Worm (Caenorhabditis elegans) whole organism, L1 larva: ENCODE data around the gene ttr-40.

Experiments used
- aha-1 ChIP-seq: fragments of 150-350 bp; optimal IDR thresholded peaks from 2 replicates; lab custom pipeline; 2014; ENCODE audit warnings: missing biosample characterization, missing genetic modification characterization
- aly-2 ChIP-seq: fragments of 150-350 bp; optimal IDR thresholded peaks from 2 replicates; lab custom pipeline; 2014; ENCODE audit warnings: missing biosample characterization, missing genetic modification characterization
- blmp-1 ChIP-seq: fragments of 150-350 bp; optimal IDR thresholded peaks from 2 replicates; lab custom pipeline; 2014; ENCODE audit warnings: missing biosample characterization, missing genetic modification characterization
- ceh-82 ChIP-seq, 3 experiments: fragments of 150-350 bp in 1 of 3; sonication (generic microtip) in 2 of 3; optimal IDR thresholded peaks; 2 replicates each; lab custom pipeline; 2014 to 2017; ENCODE audit warnings: missing biosample characterization in 3 of 3, missing genetic modification characterization in 3 of 3
- ceh-90 ChIP-seq: sonication (generic microtip); optimal IDR thresholded peaks from 2 replicates; lab custom pipeline; 2016; ENCODE audit warnings: missing genetic modification characterization, missing compliant biosample characterization
- ces-1 ChIP-seq: fragments of 150-350 bp; optimal IDR thresholded peaks from 2 replicates; lab custom pipeline; 2014; ENCODE audit warnings: missing biosample characterization, missing genetic modification reagents, missing genetic modification characterization
- dsc-1 ChIP-seq: sonication (generic microtip); optimal IDR thresholded peaks from 2 replicates; lab custom pipeline; 2016; ENCODE audit warnings: mild to moderate bottlenecking, missing genetic modification characterization, missing compliant biosample characterization
- efl-1 ChIP-seq, 4 experiments: fragments of 150-350 bp; optimal IDR thresholded peaks in 3 of 4; peaks in 1 of 4; 1 replicate in 1 of 4; 2 replicates in 3 of 4; lab custom pipeline; 2014; ENCODE audit warnings: missing biosample characterization in 2 of 4, missing genetic modification characterization in 2 of 4, missing genetic modification reagents in 2 of 4
- efl-3 ChIP-seq: fragments of 200-800 bp; sonication (Bioruptor generic); optimal IDR thresholded peaks from 2 replicates; lab custom pipeline; 2018; ENCODE audit warnings: mild to moderate bottlenecking, missing genetic modification characterization, missing compliant biosample characterization
- egl-27 ChIP-seq, 2 experiments: fragments of 150-350 bp in 1 of 2; sonication (generic microtip); optimal IDR thresholded peaks; 3 replicates each; lab custom pipeline; 2017 to 2018; ENCODE audit warnings: missing biosample characterization in 2 of 2, missing genetic modification characterization in 2 of 2, missing genetic modification reagents in 2 of 2
- elt-2 ChIP-seq: sonication (generic microtip); optimal IDR thresholded peaks from 2 replicates; lab custom pipeline; 2016; ENCODE audit warnings: missing genetic modification characterization, mild to moderate bottlenecking, inconsistent platforms, missing compliant biosample characterization, missing genetic modification reagents
- ets-5 ChIP-seq: fragments of 200-800 bp; sonication (Bioruptor generic); IDR thresholded peaks from 2 replicates; pipeline ENCODE4 v1.3.6; 2022; ENCODE audit warnings: missing genetic modification characterization, missing compliant biosample characterization
- fkh-4 ChIP-seq: sonication (generic microtip); optimal IDR thresholded peaks from 2 replicates; lab custom pipeline; 2016; ENCODE audit warnings: missing compliant biosample characterization, missing genetic modification characterization, borderline replicate concordance
- hlh-4 ChIP-seq: sonication (generic microtip); optimal IDR thresholded peaks from 2 replicates; lab custom pipeline; 2016; ENCODE audit warnings: mild to moderate bottlenecking, missing genetic modification characterization, missing compliant biosample characterization
- hpl-2 ChIP-seq: fragments of 150-350 bp; optimal IDR thresholded peaks from 2 replicates; lab custom pipeline; 2014; ENCODE audit warnings: missing biosample characterization, missing genetic modification reagents, missing genetic modification characterization
- isw-1 ChIP-seq: fragments of 200-800 bp; sonication (Bioruptor generic); IDR thresholded peaks from 2 replicates; pipeline ENCODE4 v1.3.6; 2022; ENCODE audit warnings: missing genetic modification characterization, missing compliant biosample characterization
- lin-14 ChIP-seq: fragments of 200-800 bp; sonication (Bioruptor generic); optimal IDR thresholded peaks from 2 replicates; lab custom pipeline; 2018; ENCODE audit warnings: mild to moderate bottlenecking, missing genetic modification characterization, moderate library complexity, missing compliant biosample characterization
- lin-15B ChIP-seq: fragments of 150-350 bp; sonication (generic microtip); optimal IDR thresholded peaks from 3 replicates; lab custom pipeline; 2014; ENCODE audit warnings: missing biosample characterization, missing genetic modification characterization
- lin-35 ChIP-seq, 2 experiments: fragments of 150-350 bp; optimal IDR thresholded peaks; 2 replicates each; lab custom pipeline; 2014; ENCODE audit warnings: missing biosample characterization in 2 of 2, missing genetic modification characterization in 2 of 2, missing genetic modification reagents in 2 of 2
- lin-39 ChIP-seq: fragments of 150-350 bp; optimal IDR thresholded peaks from 2 replicates; lab custom pipeline; 2014; ENCODE audit warnings: missing biosample characterization, missing genetic modification reagents, missing genetic modification characterization
- lsy-2 ChIP-seq, 2 experiments: fragments of 150-350 bp; optimal IDR thresholded peaks; 2 replicates each; lab custom pipeline; 2014; ENCODE audit warnings: missing biosample characterization in 2 of 2, missing genetic modification characterization in 2 of 2
- mab-9 ChIP-seq: fragments of 200-800 bp; sonication (Bioruptor generic); IDR thresholded peaks from 2 replicates; pipeline ENCODE4 v1.3.6; 2022; ENCODE audit warnings: missing genetic modification reagents, missing genetic modification characterization, missing compliant biosample characterization
- mdl-1 ChIP-seq, 2 experiments: fragments of 150-350 bp; optimal IDR thresholded peaks; 2 replicates each; lab custom pipeline; 2014 to 2017; ENCODE audit warnings: missing biosample characterization in 2 of 2, missing genetic modification characterization in 2 of 2, inconsistent platforms in 1 of 2
- mep-1 ChIP-seq: fragments of 150-350 bp; optimal IDR thresholded peaks from 2 replicates; lab custom pipeline; 2014; ENCODE audit warnings: missing biosample characterization, missing genetic modification characterization
- nhr-20 ChIP-seq: sonication (generic microtip); optimal IDR thresholded peaks from 2 replicates; lab custom pipeline; 2016; ENCODE audit warnings: mild to moderate bottlenecking, missing genetic modification characterization, missing compliant biosample characterization
- nhr-237 ChIP-seq: fragments of 150-350 bp; optimal IDR thresholded peaks from 2 replicates; lab custom pipeline; 2014; ENCODE audit warnings: missing biosample characterization, missing genetic modification characterization
- nhr-85 ChIP-seq: sonication (generic microtip); peaks from one replicate; lab custom pipeline; 2016; ENCODE audit warnings: missing genetic modification characterization, inconsistent platforms, missing compliant biosample characterization
- pax-3 ChIP-seq: fragments of 200-800 bp; sonication (Bioruptor generic); optimal IDR thresholded peaks from 2 replicates; lab custom pipeline; 2018; ENCODE audit warnings: mild to moderate bottlenecking, missing genetic modification characterization, moderate library complexity, missing compliant biosample characterization
- pqm-1 ChIP-seq: sonication (generic microtip); optimal IDR thresholded peaks from 3 replicates; lab custom pipeline; 2017; ENCODE audit warnings: missing biosample characterization, missing genetic modification characterization
- sptf-1 ChIP-seq: fragments of 150-350 bp; optimal IDR thresholded peaks from 2 replicates; lab custom pipeline; 2014; ENCODE audit warnings: missing biosample characterization, missing genetic modification characterization
- swsn-7 ChIP-seq: sonication (generic microtip); optimal IDR thresholded peaks from 2 replicates; lab custom pipeline; 2016; ENCODE audit warnings: missing genetic modification characterization, missing compliant biosample characterization
- tlp-1 ChIP-seq: fragments of 150-350 bp; optimal IDR thresholded peaks from 2 replicates; lab custom pipeline; 2014; ENCODE audit warnings: missing biosample characterization, missing genetic modification characterization
- unc-130 ChIP-seq: fragments of 150-350 bp; optimal IDR thresholded peaks from 2 replicates; lab custom pipeline; 2017; ENCODE audit warnings: missing biosample characterization, missing genetic modification characterization, inconsistent platforms
- unc-62 ChIP-seq: fragments of 150-350 bp; optimal IDR thresholded peaks from 2 replicates; lab custom pipeline; 2014; ENCODE audit warnings: missing biosample characterization, missing genetic modification reagents, missing genetic modification characterization
- unc-86 ChIP-seq: sonication (generic microtip); optimal IDR thresholded peaks from 2 replicates; lab custom pipeline; 2016; ENCODE audit warnings: missing genetic modification characterization, missing compliant biosample characterization
- unc-98 ChIP-seq: fragments of 200-800 bp; sonication (Bioruptor generic); IDR thresholded peaks from 2 replicates; pipeline ENCODE4 v1.3.6; 2022; ENCODE audit warnings: missing genetic modification characterization, missing compliant biosample characterization
- vab-15 ChIP-seq: sonication (generic microtip); optimal IDR thresholded peaks from 2 replicates; lab custom pipeline; 2017; ENCODE audit warnings: missing genotype, mild to moderate bottlenecking, missing genetic modification characterization, missing compliant biosample characterization

The ttr-40 gene

ce11 chrV:9378335-9378734 is 23.1 kb upstream of the ttr-40 start, which contains the start of gene E02C12.10:
TSS of gene E02C12.10 (minus strand) at chrV:9378409.
- TF ChIP-seq efl-1 (optimal IDR thresholded peaks at IDR 0.05; lab: Kevin White, UChicago) (no peak), efl-1 (GFP tag; optimal IDR thresholded peaks at IDR 0.05 in 1 of 2; lab: Kevin White, UChicago) (peak in 1 of 2 experiments; percentile 89), unc-130 (tag; lab: Kevin White, UChicago) (no peak)

ce11 chrV:9376417-9376816 is 21.1 kb upstream of the ttr-40 start, which contains the start of gene E02C12.19:
TSS of gene E02C12.19 (minus strand) at chrV:9376517.
- TF ChIP-seq ces-1 (GFP tag; lab: Kevin White, UChicago) (no peak), lin-35 (GFP tag; optimal IDR thresholded peaks at IDR 0.05; lab: Kevin White, UChicago) (no peak), sptf-1 (tag; lab: Kevin White, UChicago) (no peak), vab-15 (tag; lab: Kevin White, UChicago) (no peak), nhr-85 (tag; lab: Kevin White, UChicago) (peak; percentile 41), efl-1 (optimal IDR thresholded peaks at IDR 0.05; lab: Kevin White, UChicago) (no peak), efl-1 (GFP tag; optimal IDR thresholded peaks at IDR 0.05 in 1 of 2; lab: Kevin White, UChicago) (peak in 1 of 2 experiments; percentile 2), ceh-82 (tag; optimal IDR thresholded peaks at IDR 0.05; lab: Kevin White, UChicago) (no peak), ceh-90 (tag; lab: Kevin White, UChicago) (no peak), hlh-4 (no peak), isw-1 (GFP tag; lab: Robert Waterston, UW) (no peak), mdl-1 (tag; optimal IDR thresholded peaks at IDR 0.05; lab: Kevin White, UChicago) (no peak), egl-27 (tag; optimal IDR thresholded peaks at IDR 0.05; lab: Kevin White, UChicago) (no peak), pax-3 (tag; lab: Kevin White, UChicago) (no peak), blmp-1 (tag; lab: Kevin White, UChicago) (no peak), unc-98 (GFP tag; lab: Robert Waterston, UW) (no peak), lin-15B (no peak)

ce11 chrV:9375378-9375777 is 20.1 kb upstream of the ttr-40 start, which contains the start of gene E02C12.9:
TSS of gene E02C12.9 (minus strand) at chrV:9375478.
- no peak for TF ChIP-seq tlp-1 (tag; lab: Kevin White, UChicago)
- no peak for TF ChIP-seq ets-5
- no peak for TF ChIP-seq efl-3 (GFP tag; lab: Kevin White, UChicago)
- no peak for TF ChIP-seq nhr-237 (tag; lab: Kevin White, UChicago)
- no peak for TF ChIP-seq unc-86 (tag; lab: Kevin White, UChicago)
- TF ChIP-seq mab-9 = no peak
- no peak for TF ChIP-seq dsc-1
- TF ChIP-seq aha-1 (tag; lab: Kevin White, UChicago) = no peak
- no peak for TF ChIP-seq unc-62
- no peak for TF ChIP-seq aly-2 (tag; lab: Kevin White, UChicago)

- TF ChIP-seq nhr-20 (tag; lab: Kevin White, UChicago) (peak; percentile 32), mep-1 (tag; lab: Kevin White, UChicago) (no peak), pqm-1 (peak; percentile 24), elt-2 (tag; lab: Kevin White, UChicago) (peak; percentile 71)
Measured at ce11 chrV:9373473-9373872, 18.2 kb upstream of the ttr-40 start, which contains the start of gene E02C12.8. TSS of gene E02C12.8 (minus strand) at chrV:9373613.

- TF ChIP-seq lin-14 (no peak), efl-3 (GFP tag; lab: Kevin White, UChicago) (no peak), fkh-4 (tag; lab: Kevin White, UChicago) (no peak), hpl-2 (GFP tag; lab: Kevin White, UChicago) (no peak), sptf-1 (tag; lab: Kevin White, UChicago) (no peak), swsn-7 (tag; lab: Kevin White, UChicago) (no peak), lsy-2 (tag; optimal IDR thresholded peaks at IDR 0.05; lab: Kevin White, UChicago) (no peak), lin-39 (tag; lab: Kevin White, UChicago) (no peak), lin-35 (GFP tag; optimal IDR thresholded peaks at IDR 0.05; lab: Kevin White, UChicago) (no peak)
- TF ChIP-seq, all 84 proteins: peak for 0
Measured at ce11 chrV:9370986-9371385, 15.7 kb upstream of the ttr-40 start, which contains the start of gene E02C12.6. TSS of gene E02C12.6 (minus strand) at chrV:9371086.
